Worm (Caenorhabditis elegans) whole organism, dauer: ENCODE data around the gene thoc-7.

Experiments
- unc-62 ChIP-seq: sonication (generic microtip); optimal IDR thresholded peaks from 2 replicates; lab custom pipeline; 2017; ENCODE audit warnings: missing biosample characterization, missing genetic modification reagents, missing genetic modification characterization

thoc-7 gene

ce11 chrIV:13883922-13884321 lies 1.4 kb downstream of the thoc-7 start:
- TF ChIP-seq unc-62 (GFP tag; lab: Kevin White, UChicago): no peak

- no peak for TF ChIP-seq unc-62 (GFP tag; lab: Kevin White, UChicago)
Measured at ce11 chrIV:13887408-13888163, 5.1 kb downstream of the thoc-7 start, which contains the start of gene lin-66. TSS of gene lin-66 (plus strand) at chrIV:13888079.

ce11 chrIV:13888164-13888518 lies 5.6 kb downstream of the thoc-7 start:
- TF ChIP-seq unc-62 (GFP tag; lab: Kevin White, UChicago): no peak

ce11 chrIV:13893103-13893502 lies 10.6 kb downstream of the thoc-7 start:
- TF ChIP-seq unc-62 (GFP tag; lab: Kevin White, UChicago): no peak

ce11 chrIV:13902774-13903173 lies 20.2 kb downstream of the thoc-7 start, which contains the start of gene Y37A1A.3:
TSS of gene Y37A1A.3 (minus strand) at chrIV:13902874.
- no peak for TF ChIP-seq unc-62 (GFP tag; lab: Kevin White, UChicago)

ce11 chrIV:13906369-13906768 lies 23.8 kb downstream of the thoc-7 start:
- TF ChIP-seq unc-62 (GFP tag; lab: Kevin White, UChicago): no peak

- no peak for TF ChIP-seq unc-62 (GFP tag; lab: Kevin White, UChicago)
Measured at ce11 chrIV:13910931-13911330, 28.4 kb downstream of the thoc-7 start.

- TF ChIP-seq unc-62 (GFP tag; lab: Kevin White, UChicago): no peak
Measured at ce11 chrIV:13912929-13913328, 30.4 kb downstream of the thoc-7 start, which contains the start of gene Y37A1A.2. TSS of gene Y37A1A.2 (minus strand) at chrIV:13913029.

ce11 chrIV:13919207-13919759 lies 36.7 kb downstream of the thoc-7 start:
- no peak for TF ChIP-seq unc-62 (GFP tag; lab: Kevin White, UChicago)

ce11 chrIV:13927641-13928040 lies 45.1 kb downstream of the thoc-7 start:
- no peak for TF ChIP-seq unc-62 (GFP tag; lab: Kevin White, UChicago)
